Worm (Caenorhabditis elegans): ENCODE results near the gene pifk-1.

DNA sequence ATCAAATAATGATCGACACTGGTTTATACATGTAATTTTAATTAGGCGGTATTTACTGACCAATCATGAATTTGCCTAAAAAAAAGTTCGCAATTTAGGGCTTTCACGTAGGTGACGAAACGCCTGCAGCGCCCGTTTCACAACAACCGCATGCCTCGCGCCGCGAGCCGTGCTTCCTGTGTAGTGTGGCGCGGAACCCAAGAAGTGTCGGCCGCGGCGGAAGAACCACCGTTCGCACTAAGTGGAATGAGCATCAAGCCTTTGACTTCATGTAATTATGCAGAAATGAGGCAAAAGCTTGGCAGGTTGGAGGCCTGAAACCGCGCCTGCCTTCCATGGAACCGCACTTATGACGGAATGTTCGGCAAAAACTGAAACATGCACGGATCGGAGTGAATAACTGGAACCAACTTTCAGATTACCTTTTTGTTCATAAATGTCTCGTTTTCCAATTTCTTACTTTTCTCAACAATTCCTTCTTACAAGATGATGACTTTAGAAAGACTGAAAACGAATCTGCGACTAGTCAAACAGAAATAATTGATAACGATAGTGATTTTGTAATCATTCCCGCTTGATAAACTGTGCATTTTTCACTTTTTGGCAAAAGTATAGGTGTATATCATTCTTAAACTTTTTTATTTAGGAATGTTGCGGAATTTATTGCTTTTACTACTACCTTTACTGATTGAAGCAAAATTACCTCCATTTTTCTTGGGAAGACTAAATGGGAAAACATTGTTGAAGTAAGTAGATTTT lies 52.2 kb downstream of the pifk-1 start, which contains the start of gene F56F10.1:
- TF ChIP-seq nhr-11 (tag; optimal IDR thresholded peaks at IDR 0.05) (no peak), elt-4 (tag; optimal IDR thresholded peaks at IDR 0.05) (no peak), fkh-10 (GFP tag; optimal IDR thresholded peaks at IDR 0.05) (no peak), pqm-1 (tag; optimal IDR thresholded peaks at IDR 0.05) (no peak), ama-1 (optimal IDR thresholded peaks at IDR 0.05) (no peak), ceh-6 (GFP tag; optimal IDR thresholded peaks at IDR 0.05) (no peak), nfya-1 (tag; optimal IDR thresholded peaks at IDR 0.05) (no peak), fkh-6 (tag; optimal IDR thresholded peaks at IDR 0.05) (no peak), ttx-3 (tag; optimal IDR thresholded peaks at IDR 0.05) (no peak), tbx-2 (tag; optimal IDR thresholded peaks at IDR 0.05) (no peak)
